Worm (Caenorhabditis elegans): ENCODE measurements around the gene C35D6.4.

ce11 chrIV:16324589-16324988 is 26.2 kb upstream of the C35D6.4 start, which contains the start of gene srz-105:
- TF ChIP-seq peb-1 (tag; optimal IDR thresholded peaks at IDR 0.05) (no peak), unc-62 (GFP tag; optimal IDR thresholded peaks at IDR 0.05) (no peak)
